Worm (Caenorhabditis elegans): ENCODE measurements around the gene set-30.
A peak's percentile ranks its signal among the peaks of the same experiment; 100 is the strongest.

Gene set-30

DNA sequence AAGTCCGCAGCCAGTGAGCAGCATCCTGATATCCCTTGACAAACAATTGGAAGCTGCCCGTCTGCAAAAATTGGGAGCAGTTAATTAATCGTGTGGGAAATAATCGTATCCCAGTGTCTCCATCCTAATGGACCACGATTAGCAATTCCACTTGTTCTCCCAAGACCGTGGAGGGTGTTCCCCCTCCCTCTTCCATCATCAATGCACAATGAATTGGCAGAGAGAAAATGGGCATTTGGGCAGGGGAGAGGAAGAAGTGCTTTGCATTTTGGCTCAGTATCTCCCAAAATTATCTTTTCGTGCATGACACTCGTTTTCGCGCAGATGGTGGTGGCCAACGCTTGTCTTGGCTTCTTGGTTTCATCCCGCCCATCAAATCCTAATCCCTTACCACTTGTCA is 21.0 kb upstream of the set-30 start:
- no peak for TF ChIP-seq tag-97 (GFP tag; IDR thresholded peaks at IDR 0.05)
- TF ChIP-seq ZK337.2 (GFP tag; IDR thresholded peaks at IDR 0.05) = no peak
- peak in 1 of 2 experiments; percentile 64 for TF ChIP-seq unc-62 (GFP tag; optimal IDR thresholded peaks at IDR 0.05 in 1 of 2)
- TF ChIP-seq unc-62 (tag; optimal IDR thresholded peaks at IDR 0.05) = no peak

DNA sequence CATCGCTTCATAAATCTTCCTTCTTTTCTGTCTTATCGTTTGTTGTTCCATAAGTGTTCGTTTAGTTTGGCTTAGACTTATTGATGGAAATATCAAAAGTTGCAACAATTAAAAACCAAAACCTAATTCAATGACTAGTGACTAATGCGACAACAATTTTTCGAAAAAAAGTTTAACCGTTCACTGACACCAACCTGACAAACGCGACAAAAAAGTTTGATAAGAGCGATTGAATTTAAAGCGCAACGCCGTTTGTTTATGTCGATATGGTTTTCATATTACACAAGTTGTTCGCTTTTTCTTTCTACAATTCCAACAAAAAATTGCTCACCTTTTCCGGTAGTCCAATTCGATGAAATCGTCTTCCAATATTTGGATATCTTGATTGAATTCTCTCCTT is 20.0 kb upstream of the set-30 start:
- TF ChIP-seq tra-1 (GFP tag; IDR thresholded peaks at IDR 0.05) (no peak), madf-9 (GFP tag; conservative IDR thresholded peaks at IDR 0.05) (no peak), nhr-28 (tag; optimal IDR thresholded peaks at IDR 0.05) (no peak), set-16 (GFP tag; IDR thresholded peaks at IDR 0.05) (no peak), dmd-6 (GFP tag; IDR thresholded peaks at IDR 0.05) (peak; percentile 30; the same call in 1 of the 2 replicates), nhr-48 (tag; optimal IDR thresholded peaks at IDR 0.05) (no peak), nhr-6 (tag; optimal IDR thresholded peaks at IDR 0.05) (no peak), mxl-2 (GFP tag; conservative IDR thresholded peaks at IDR 0.05) (no peak), tag-97 (GFP tag; IDR thresholded peaks at IDR 0.05) (no peak), zag-1 (tag; optimal IDR thresholded peaks at IDR 0.05) (no peak), nhr-76 (tag; optimal IDR thresholded peaks at IDR 0.05) (no peak), daf-16 (GFP tag; optimal IDR thresholded peaks at IDR 0.05) (no peak), daf-16 (tag; optimal IDR thresholded peaks at IDR 0.05) (peak; percentile 73), egl-27 (tag; optimal IDR thresholded peaks at IDR 0.05) (no peak), daf-12 (tag; optimal IDR thresholded peaks at IDR 0.05) (no peak), dpl-1 (GFP tag; optimal IDR thresholded peaks at IDR 0.05) (no peak), daf-8 (GFP tag; IDR thresholded peaks at IDR 0.05) (no peak), ztf-7 (tag; optimal IDR thresholded peaks at IDR 0.05) (no peak), lin-1 (GFP tag; IDR thresholded peaks at IDR 0.05) (no peak), nhr-41 (GFP tag; IDR thresholded peaks at IDR 0.05) (no peak), Y48G9A.11 (GFP tag; IDR thresholded peaks at IDR 0.05) (no peak), attf-4 (tag; optimal IDR thresholded peaks at IDR 0.05) (no peak), pqm-1 (tag; optimal IDR thresholded peaks at IDR 0.05) (peak; percentile 43)

DNA sequence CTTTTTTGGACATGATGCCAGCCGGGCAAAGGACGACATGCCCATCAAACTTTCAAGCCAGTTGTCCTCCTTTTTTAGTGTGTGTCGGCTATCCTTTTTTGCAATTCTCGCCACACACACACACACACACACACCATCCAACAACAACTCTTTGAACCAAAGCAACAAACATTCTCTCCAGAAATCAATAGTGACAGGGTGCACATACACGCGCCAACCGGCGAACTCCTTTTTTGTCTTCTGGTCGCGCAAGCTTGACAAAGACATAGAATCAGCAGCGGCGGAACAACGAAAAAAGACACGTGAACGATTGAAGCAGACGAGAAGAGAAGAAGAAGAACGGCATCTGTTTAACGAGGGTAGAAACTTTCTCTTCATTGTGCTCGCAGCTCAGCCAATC is 18.0 kb upstream of the set-30 start:
- TF ChIP-seq sdz-12 (GFP tag; optimal IDR thresholded peaks at IDR 0.05) (no peak), lin-1 (GFP tag; IDR thresholded peaks at IDR 0.05) (no peak), tra-1 (GFP tag; IDR thresholded peaks at IDR 0.05) (no peak), nhr-28 (tag; optimal IDR thresholded peaks at IDR 0.05) (no peak), mep-1 (tag; optimal IDR thresholded peaks at IDR 0.05) (peak; percentile 35), rbr-2 (tag; optimal IDR thresholded peaks at IDR 0.05) (peak; percentile 12), ZK337.2 (GFP tag; IDR thresholded peaks at IDR 0.05) (no peak), mdl-1 (tag; optimal IDR thresholded peaks at IDR 0.05) (peak in 1 of 2 experiments; percentile 37), pha-4 (GFP tag; IDR thresholded peaks at IDR 0.05) (no peak), pha-4 (tag; optimal IDR thresholded peaks at IDR 0.05) (no peak), D1046.2 (GFP tag; IDR thresholded peaks at IDR 0.05) (no peak), mxl-3 (GFP tag; optimal IDR thresholded peaks at IDR 0.05) (peak; percentile 8), unc-130 (GFP tag; optimal IDR thresholded peaks at IDR 0.05) (no peak), aha-1 (tag) (peak; percentile 64), hlh-30 (tag; optimal IDR thresholded peaks at IDR 0.05; ENCODE audit: insufficient read depth) (peak; percentile 37), T20F7.1 (GFP tag; optimal IDR thresholded peaks at IDR 0.05) (no peak), ceh-20 (GFP tag; IDR thresholded peaks at IDR 0.05) (peak; percentile 26; the same call in 1 of the 2 replicates), nhr-48 (tag; optimal IDR thresholded peaks at IDR 0.05) (no peak)

DNA sequence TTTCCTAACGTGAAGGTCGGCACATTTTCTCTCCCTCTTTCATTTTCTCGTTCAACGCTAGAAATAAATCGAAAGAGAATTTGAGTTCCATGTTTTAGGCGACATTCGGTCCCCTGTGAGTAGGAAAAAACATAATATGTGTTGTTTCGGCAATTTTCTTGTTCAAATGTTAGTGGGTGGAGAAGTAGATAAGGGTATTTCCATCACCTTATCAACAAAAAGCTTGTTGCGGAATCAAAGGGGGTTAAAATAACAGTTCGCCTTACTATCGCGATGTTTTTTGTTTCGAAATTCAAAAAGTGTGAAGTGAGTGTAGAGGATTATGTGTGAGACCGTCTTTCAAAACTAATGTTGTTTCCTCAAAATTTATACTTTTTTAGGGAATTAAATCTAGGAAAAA is 17.5 kb upstream of the set-30 start:
- TF ChIP-seq unc-62 (GFP tag; optimal IDR thresholded peaks at IDR 0.05 in 1 of 2) = peak in 1 of 2 experiments; percentile 35
- no peak for TF ChIP-seq unc-62 (tag; optimal IDR thresholded peaks at IDR 0.05)
- TF ChIP-seq nhr-28 (tag; optimal IDR thresholded peaks at IDR 0.05) = peak; percentile 21
- no peak for TF ChIP-seq daf-16 (GFP tag; optimal IDR thresholded peaks at IDR 0.05)
- TF ChIP-seq daf-16 (tag; optimal IDR thresholded peaks at IDR 0.05) = peak; percentile 87
- no peak for TF ChIP-seq aha-1 (tag)
- peak; percentile 12 for TF ChIP-seq dve-1 (tag; optimal IDR thresholded peaks at IDR 0.05; ENCODE audit: insufficient read depth)
- TF ChIP-seq pqm-1 (tag; optimal IDR thresholded peaks at IDR 0.05) = peak; percentile 28

Measured in whole organism, L4 larva.